Worm (Caenorhabditis elegans) whole organism, L4 larva: Measurements from ENCODE around the gene AC3.12.

ENCODE experiments used
- F10B5.3 ChIP-seq: sonication (generic microtip); optimal IDR thresholded peaks from 2 replicates; lab custom pipeline; 2016; ENCODE audit warnings: mild to moderate bottlenecking, missing genetic modification characterization, missing compliant biosample characterization
- F26F4.8 ChIP-seq: fragments of 200-800 bp; sonication (Bioruptor generic); conservative IDR thresholded peaks from 2 replicates; pipeline ENCODE4 v1.3.6; 2022; ENCODE audit warnings: missing genetic modification characterization, missing compliant biosample characterization
- F37D6.2 ChIP-seq: sonication (generic microtip); optimal IDR thresholded peaks from 2 replicates; lab custom pipeline; 2016; ENCODE audit warnings: mild to moderate bottlenecking, missing genetic modification characterization, missing compliant biosample characterization
- F44E2.7 ChIP-seq: fragments of 200-800 bp; sonication (Bioruptor generic); IDR thresholded peaks from 2 replicates; pipeline ENCODE4 v2.1.2; 2022; ENCODE audit warnings: missing genetic modification characterization, missing compliant biosample characterization
- F49E8.2 ChIP-seq: sonication (generic microtip); optimal IDR thresholded peaks from 2 replicates; lab custom pipeline; 2016; ENCODE audit warnings: missing compliant biosample characterization, mild to moderate bottlenecking, missing genetic modification characterization, borderline replicate concordance
- Y105C5A.15 ChIP-seq: fragments of 200-800 bp; sonication (Bioruptor generic); IDR thresholded peaks from 2 replicates; pipeline ENCODE4 v1.3.6; 2022; ENCODE audit warnings: missing genetic modification characterization, missing compliant biosample characterization
- Y5F2A.4 ChIP-seq: fragments of 200-800 bp; sonication (Bioruptor generic); optimal IDR thresholded peaks from 2 replicates; lab custom pipeline; 2018; ENCODE audit warnings: mild to moderate bottlenecking, missing genetic modification characterization, missing compliant biosample characterization
- Y75B8A.6 ChIP-seq: fragments of 200-800 bp; sonication (Bioruptor generic); IDR thresholded peaks from 2 replicates; pipeline ENCODE4 v1.3.6; 2022; ENCODE audit warnings: missing genetic modification reagents, missing genetic modification characterization, missing compliant biosample characterization
- aha-1 ChIP-seq: fragments of 150-350 bp; peaks from one replicate; lab custom pipeline; 2014; ENCODE audit warnings: missing biosample characterization, missing genetic modification characterization
- aly-2 ChIP-seq: sonication (generic microtip); optimal IDR thresholded peaks from 2 replicates; lab custom pipeline; 2018; ENCODE audit warnings: missing biosample characterization, missing genetic modification characterization
- ceh-28 ChIP-seq: fragments of 150-350 bp; optimal IDR thresholded peaks from 2 replicates; lab custom pipeline; 2014; ENCODE audit warnings: missing biosample characterization, missing genetic modification reagents, missing genetic modification characterization
- ceh-32 ChIP-seq: sonication (generic microtip); optimal IDR thresholded peaks from 2 replicates; lab custom pipeline; 2016; ENCODE audit warnings: mild to moderate bottlenecking, missing genetic modification characterization, missing compliant biosample characterization; ENCODE audit not compliant: poor library complexity
- ces-1 ChIP-seq: fragments of 150-350 bp; sonication (generic microtip); optimal IDR thresholded peaks from 4 replicates; lab custom pipeline; 2014; ENCODE audit warnings: missing biosample characterization, missing genetic modification reagents, missing genetic modification characterization
- cey-2 ChIP-seq: sonication (generic microtip); optimal IDR thresholded peaks from 3 replicates; lab custom pipeline; 2017; ENCODE audit warnings: missing genetic modification characterization, mild to moderate bottlenecking, missing compliant biosample characterization, antibody characterized with exemption, borderline replicate concordance; ENCODE audit not compliant: insufficient read depth
- daf-12 ChIP-seq: fragments of 150-350 bp; optimal IDR thresholded peaks from 2 replicates; lab custom pipeline; 2014; ENCODE audit warnings: missing biosample characterization, missing genetic modification reagents, missing genetic modification characterization
- daf-19 ChIP-seq: fragments of 200-800 bp; sonication (Bioruptor generic); conservative IDR thresholded peaks from 2 replicates; pipeline ENCODE4 v1.3.6; 2022; ENCODE audit warnings: missing genetic modification characterization, missing compliant biosample characterization
- dmd-9 ChIP-seq: fragments of 200-800 bp; sonication (Bioruptor generic); IDR thresholded peaks from 2 replicates; pipeline ENCODE4 v1.3.6; 2022; ENCODE audit warnings: missing genetic modification reagents, missing genetic modification characterization, missing compliant biosample characterization
- fkh-10 ChIP-seq: fragments of 150-350 bp; optimal IDR thresholded peaks from 2 replicates; lab custom pipeline; 2014; ENCODE audit warnings: missing biosample characterization, missing genetic modification reagents, missing genetic modification characterization
- gei-8 ChIP-seq: fragments of 200-800 bp; sonication (Bioruptor generic); optimal IDR thresholded peaks from 2 replicates; lab custom pipeline; 2018; ENCODE audit warnings: mild to moderate bottlenecking, missing genetic modification characterization, missing compliant biosample characterization
- hlh-11 ChIP-seq: fragments of 200-800 bp; sonication (Bioruptor generic); optimal IDR thresholded peaks from 2 replicates; lab custom pipeline; 2018; ENCODE audit warnings: mild to moderate bottlenecking, missing genetic modification characterization, missing compliant biosample characterization
- hmg-1.1 ChIP-seq: fragments of 200-800 bp; sonication (Bioruptor generic); IDR thresholded peaks from 2 replicates; pipeline ENCODE4 v1.3.6; 2022; ENCODE audit warnings: missing genetic modification reagents, missing genetic modification characterization, missing compliant biosample characterization
- jun-1 ChIP-seq: fragments of 150-350 bp; optimal IDR thresholded peaks from 2 replicates; lab custom pipeline; 2014; ENCODE audit warnings: missing biosample characterization, missing genetic modification reagents, missing genetic modification characterization
- lin-29 ChIP-seq: fragments of 200-800 bp; sonication (Bioruptor generic); IDR thresholded peaks from 2 replicates; pipeline ENCODE4 v1.3.6; 2022; ENCODE audit warnings: missing genetic modification reagents, missing genetic modification characterization, missing compliant biosample characterization
- mdt-29 ChIP-seq: fragments of 200-800 bp; sonication (Bioruptor generic); IDR thresholded peaks from 2 replicates; pipeline ENCODE4 v1.3.6; 2022; ENCODE audit warnings: missing genetic modification reagents, missing genetic modification characterization, missing compliant biosample characterization
- mes-2 ChIP-seq: sonication (generic microtip); optimal IDR thresholded peaks from 2 replicates; lab custom pipeline; 2016; ENCODE audit warnings: missing genotype, mild to moderate bottlenecking, missing genetic modification characterization, missing compliant biosample characterization; ENCODE audit not compliant: poor library complexity, severe bottlenecking
- mxl-2 ChIP-seq: fragments of 200-800 bp; sonication (Bioruptor generic); conservative IDR thresholded peaks from 2 replicates; pipeline ENCODE4 v1.3.6; 2022; ENCODE audit warnings: missing genetic modification reagents, missing genetic modification characterization, missing compliant biosample characterization
- nhr-111 ChIP-seq: fragments of 200-800 bp; sonication (Bioruptor generic); optimal IDR thresholded peaks from 2 replicates; lab custom pipeline; 2018; ENCODE audit warnings: mild to moderate bottlenecking, missing genetic modification characterization, missing compliant biosample characterization
- nhr-237 ChIP-seq: sonication (generic microtip); optimal IDR thresholded peaks from 2 replicates; lab custom pipeline; 2017; ENCODE audit warnings: missing biosample characterization, missing genetic modification characterization
- nhr-42 ChIP-seq: fragments of 200-800 bp; sonication (Bioruptor generic); IDR thresholded peaks from 2 replicates; pipeline ENCODE4 v1.3.6; 2022; ENCODE audit warnings: missing genetic modification characterization, missing compliant biosample characterization
- nhr-6 ChIP-seq: fragments of 150-350 bp; optimal IDR thresholded peaks from 2 replicates; lab custom pipeline; 2014; ENCODE audit warnings: missing biosample characterization, missing genetic modification characterization
- nhr-76 ChIP-seq: fragments of 150-350 bp; optimal IDR thresholded peaks from 2 replicates; lab custom pipeline; 2014; ENCODE audit warnings: missing biosample characterization, missing genetic modification characterization
- nhr-77 ChIP-seq: fragments of 150-350 bp; optimal IDR thresholded peaks from 2 replicates; lab custom pipeline; 2014; ENCODE audit warnings: missing biosample characterization, missing genetic modification characterization
- pha-4 ChIP-seq, 2 experiments: fragments of 150-350 bp in 1 of 2; fragments of 200-800 bp in 1 of 2; sonication (Bioruptor generic) in 1 of 2; IDR thresholded peaks in 1 of 2; optimal IDR thresholded peaks in 1 of 2; 2 replicates each; pipeline versions ENCODE4 v1.3.6 to Lab custom; 2014 to 2022; ENCODE audit warnings: missing genetic modification characterization in 2 of 2, missing genetic modification reagents in 2 of 2, missing biosample characterization in 1 of 2, missing compliant biosample characterization in 1 of 2
- php-3 ChIP-seq: fragments of 200-800 bp; sonication (Bioruptor generic); IDR thresholded peaks from 2 replicates; pipeline ENCODE4 v1.3.6; 2022; ENCODE audit warnings: missing genetic modification reagents, missing genetic modification characterization, missing compliant biosample characterization
- saeg-2 ChIP-seq: fragments of 200-800 bp; sonication (Bioruptor generic); IDR thresholded peaks from 2 replicates; pipeline ENCODE4 v1.3.6; 2022; ENCODE audit warnings: missing genetic modification reagents, missing genetic modification characterization, missing compliant biosample characterization
- sdz-12 ChIP-seq: fragments of 200-800 bp; sonication (Bioruptor generic); optimal IDR thresholded peaks from 2 replicates; lab custom pipeline; 2018; ENCODE audit warnings: mild to moderate bottlenecking, missing genetic modification characterization, missing compliant biosample characterization
- set-16 ChIP-seq: fragments of 200-800 bp; sonication (Bioruptor generic); IDR thresholded peaks from 2 replicates; pipeline ENCODE4 v1.3.6; 2022; ENCODE audit warnings: missing genetic modification reagents, missing genetic modification characterization, missing compliant biosample characterization
- spr-1 ChIP-seq: sonication (generic microtip); optimal IDR thresholded peaks from 2 replicates; lab custom pipeline; 2016; ENCODE audit warnings: mild to moderate bottlenecking, missing genetic modification characterization, missing compliant biosample characterization
- spr-3 ChIP-seq: fragments of 200-800 bp; sonication (Bioruptor generic); optimal IDR thresholded peaks from 2 replicates; lab custom pipeline; 2018; ENCODE audit warnings: mild to moderate bottlenecking, missing genetic modification characterization, missing compliant biosample characterization
- tra-1 ChIP-seq: fragments of 200-800 bp; sonication (Bioruptor generic); IDR thresholded peaks from 2 replicates; pipeline ENCODE4 v1.3.6; 2022; ENCODE audit warnings: missing genetic modification reagents, missing genetic modification characterization, missing compliant biosample characterization
- unc-130 ChIP-seq: sonication (generic microtip); optimal IDR thresholded peaks from 2 replicates; lab custom pipeline; 2016; ENCODE audit warnings: missing genetic modification reagents, missing genetic modification characterization, missing compliant biosample characterization
- unc-62 ChIP-seq, 3 experiments: fragments of 150-350 bp in 1 of 3; sonication (generic microtip); optimal IDR thresholded peaks in 2 of 3; peaks in 1 of 3; 1 replicate in 1 of 3; 2 replicates in 2 of 3; lab custom pipeline; 2014 to 2017; ENCODE audit warnings: missing biosample characterization in 3 of 3, missing genetic modification characterization in 3 of 3, missing genetic modification reagents in 3 of 3, missing genotype in 1 of 3
- zag-1 ChIP-seq: fragments of 150-350 bp; optimal IDR thresholded peaks from 2 replicates; lab custom pipeline; 2014; ENCODE audit warnings: missing biosample characterization, missing genetic modification characterization
- ztf-11 ChIP-seq: fragments of 150-350 bp; optimal IDR thresholded peaks from 2 replicates; lab custom pipeline; 2014; ENCODE audit warnings: missing biosample characterization, missing genetic modification characterization
- ztf-7 ChIP-seq: fragments of 150-350 bp; optimal IDR thresholded peaks from 2 replicates; lab custom pipeline; 2014; ENCODE audit warnings: missing biosample characterization, missing genetic modification characterization

Gene AC3.12

ce11 chrV:10361830-10362397 lies 17.3 kb downstream of the AC3.12 start, which contains the start of gene cash-1 (continued):
- TF ChIP-seq nhr-76 (no peak), nhr-111 (no peak), ceh-28 (tag; lab: Kevin White, UChicago) (no peak), daf-12 (tag; lab: Kevin White, UChicago) (no peak), F49E8.2 (no peak), Y105C5A.15 (GFP tag; lab: Robert Waterston, UW) (no peak), unc-62 (GFP tag; optimal IDR thresholded peaks at IDR 0.05 in 1 of 2; lab: Kevin White, UChicago) (peak in 1 of 2 experiments; percentile 61), unc-62 (tag; optimal IDR thresholded peaks at IDR 0.05; lab: Kevin White, UChicago) (no peak), F37D6.2 (no peak), sdz-12 (no peak), nhr-237 (tag; lab: Kevin White, UChicago) (no peak), zag-1 (tag; lab: Kevin White, UChicago) (no peak), dmd-9 (GFP tag; lab: Robert Waterston, UW) (no peak), nhr-77 (peak; percentile 29), Y75B8A.6 (GFP tag; lab: Robert Waterston, UW) (no peak), pha-4 (GFP tag; IDR thresholded peaks at IDR 0.05; lab: Robert Waterston, UW) (no peak), pha-4 (tag; optimal IDR thresholded peaks at IDR 0.05; lab: Kevin White, UChicago) (no peak), nhr-42 (GFP tag; lab: Robert Waterston, UW) (no peak), nhr-6 (peak; percentile 65), tra-1 (no peak), ztf-7 (tag; lab: Kevin White, UChicago) (peak; percentile 13), cey-2 (tag; lab: Kevin White, UChicago) (no peak), unc-130 (GFP tag; lab: Kevin White, UChicago) (peak; percentile 20), set-16 (no peak), spr-1 (no peak), ztf-11 (no peak), F10B5.3 (tag; lab: Kevin White, UChicago) (no peak), mes-2 (tag; lab: Kevin White, UChicago) (peak; percentile 89), jun-1 (no peak), fkh-10 (GFP tag; lab: Kevin White, UChicago) (peak; percentile 6), F44E2.7 (GFP tag; lab: Robert Waterston, UW) (no peak), saeg-2 (GFP tag; lab: Robert Waterston, UW) (no peak), hmg-1.1 (GFP tag; lab: Robert Waterston, UW) (peak; percentile 41; the same call in 1 of the 2 replicates)

ce11 chrV:10360186-10360585 lies 19.0 kb downstream of the AC3.12 start:
- TF ChIP-seq hlh-11 (tag; lab: Kevin White, UChicago) = no peak
- TF ChIP-seq aha-1 (tag; lab: Kevin White, UChicago) = peak; percentile 96
- TF ChIP-seq, all 104 proteins: peak for 1

DNA sequence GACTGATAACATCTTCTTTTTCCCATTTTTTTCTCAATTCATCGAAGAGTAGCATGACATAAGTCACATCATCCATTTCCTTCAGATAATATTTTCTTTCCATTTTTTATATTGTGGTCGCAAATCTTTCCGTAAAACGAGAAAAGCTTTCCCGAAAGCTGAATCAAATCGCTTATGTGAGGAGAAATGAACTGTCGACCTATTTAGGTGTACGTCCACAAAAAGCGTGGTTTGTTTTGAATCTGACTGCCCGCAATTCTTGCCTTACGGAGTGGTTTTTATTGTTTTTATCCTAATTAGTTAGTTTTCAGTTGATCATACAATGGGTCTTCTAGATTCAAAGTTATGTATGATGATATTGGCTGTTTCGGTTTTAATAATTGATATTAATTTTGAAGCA lies 21.0 kb downstream of the AC3.12 start, which contains the start of gene ttll-15:
ttll-15 (plus strand) TSS at position 301 of the 400 bp plus-strand sequence.
- TF ChIP-seq daf-19 (GFP tag; lab: Robert Waterston, UW) (no peak), Y5F2A.4 (GFP tag; lab: Kevin White, UChicago) (no peak), ceh-32 (no peak), fkh-10 (GFP tag; lab: Kevin White, UChicago) (no peak), spr-3 (GFP tag; lab: Kevin White, UChicago) (no peak), ceh-28 (tag; lab: Kevin White, UChicago) (no peak), php-3 (no peak), aly-2 (tag; lab: Kevin White, UChicago) (no peak), ces-1 (GFP tag; lab: Kevin White, UChicago) (no peak), lin-29 (no peak), F26F4.8 (GFP tag; lab: Robert Waterston, UW) (no peak), mdt-29 (GFP tag; lab: Robert Waterston, UW) (no peak), unc-130 (GFP tag; lab: Kevin White, UChicago) (no peak), mxl-2 (GFP tag; lab: Robert Waterston, UW) (no peak), nhr-42 (GFP tag; lab: Robert Waterston, UW) (no peak), gei-8 (GFP tag; lab: Kevin White, UChicago) (no peak)
